Fruit fly (Drosophila melanogaster) S2 (cell line): ENCODE measurements around the gene DopEcR.

Source experiments
- CG8478 ChIP-seq: fragments of >200 bp; optimal IDR thresholded peaks from 2 replicates; lab custom pipeline; 2018
- CTCF ChIP-seq, 2 experiments: fragments of >200 bp; optimal IDR thresholded peaks; 2 replicates each; lab custom pipeline; 2018

DNA sequence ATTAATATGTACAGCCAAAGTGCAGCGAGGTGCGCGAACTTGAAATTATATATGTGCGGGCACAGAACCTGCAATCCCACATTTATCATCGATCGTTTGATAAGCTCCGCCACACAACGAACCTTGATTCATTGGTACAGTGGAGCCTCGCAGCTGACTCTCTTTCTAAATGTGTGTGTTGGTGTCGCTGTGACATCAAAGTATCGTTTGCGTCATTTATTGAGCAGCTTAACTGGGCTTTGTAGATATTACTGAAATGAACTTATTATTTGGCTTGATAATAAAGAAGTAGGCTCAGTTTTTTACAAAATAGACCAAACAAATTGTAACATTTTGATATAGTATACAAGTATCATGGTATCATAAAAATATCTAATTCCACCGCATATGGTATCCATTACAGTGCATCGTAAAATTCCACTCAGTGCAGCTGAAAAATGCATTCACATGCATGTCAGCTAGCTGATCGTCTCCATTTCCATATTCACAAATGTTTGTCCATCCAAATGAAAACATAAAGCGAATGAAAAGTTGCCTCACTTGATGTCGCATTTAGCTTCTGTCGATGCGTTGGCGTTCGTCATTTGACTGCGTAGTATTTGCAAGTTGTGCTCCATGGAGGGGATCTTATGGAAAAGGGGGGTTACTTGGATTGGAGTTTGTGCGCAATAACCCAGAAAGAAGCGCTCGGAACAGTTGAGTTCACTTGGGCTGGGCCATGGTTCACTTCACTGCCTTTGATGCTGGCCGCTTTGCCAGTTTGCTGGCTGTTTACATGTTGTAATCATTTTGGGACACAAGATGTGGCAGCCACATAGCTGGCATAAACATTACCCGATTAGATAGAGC, 31.1 kb upstream of the DopEcR start:
- TF ChIP-seq CG8478 (lab: Kevin White, UChicago): no peak
- no peak for TF ChIP-seq CTCF (optimal IDR thresholded peaks at IDR 0.05; lab: Kevin White, UChicago)
